Fruit fly (Drosophila melanogaster) whole organism, larva: ENCODE results near the gene CG17027.

Experiments
- noc ChIP-seq: fragments of 200-800 bp; sonication (Bioruptor generic); optimal IDR thresholded peaks from 3 replicates; lab custom pipeline; 2019; ENCODE audit warnings: missing biosample characterization, mild to moderate bottlenecking, missing genetic modification characterization, moderate library complexity

CG17027 gene

DNA sequence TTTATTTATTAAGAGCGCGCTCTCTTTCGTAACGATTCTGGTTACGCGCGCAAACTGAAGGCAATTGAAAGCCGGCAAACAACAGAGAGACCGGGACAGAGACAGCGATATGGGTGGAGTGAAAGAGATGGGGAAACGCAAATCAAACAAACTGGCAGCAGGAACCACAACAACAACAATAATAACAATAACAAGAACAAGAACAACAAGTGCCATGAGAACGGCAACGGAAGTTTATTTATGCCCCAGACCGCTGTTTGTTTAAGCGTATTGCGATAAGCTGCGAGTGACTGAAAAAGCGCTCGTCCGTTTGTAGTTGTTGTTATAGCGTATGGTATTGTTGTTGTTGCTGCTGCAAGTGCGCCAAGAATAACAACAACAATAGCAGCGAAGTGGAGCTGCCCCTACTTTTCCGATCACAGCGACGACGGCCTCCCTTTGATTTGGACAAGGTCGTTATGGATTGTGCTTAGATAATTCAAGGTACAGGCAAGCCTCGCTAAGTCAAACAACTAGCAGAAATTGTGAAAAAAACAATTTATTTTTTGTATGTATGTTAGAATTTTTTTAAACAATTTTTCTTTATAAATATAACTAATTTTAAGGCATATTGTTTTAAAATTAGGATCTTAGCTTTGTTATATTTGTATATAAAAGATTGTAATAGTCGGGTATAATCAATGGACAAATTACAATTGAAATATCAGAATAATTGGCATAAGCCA lies 46.3 kb downstream of the CG17027 start:
- no peak for TF ChIP-seq noc (tag; lab: Kevin White, UChicago)

DNA sequence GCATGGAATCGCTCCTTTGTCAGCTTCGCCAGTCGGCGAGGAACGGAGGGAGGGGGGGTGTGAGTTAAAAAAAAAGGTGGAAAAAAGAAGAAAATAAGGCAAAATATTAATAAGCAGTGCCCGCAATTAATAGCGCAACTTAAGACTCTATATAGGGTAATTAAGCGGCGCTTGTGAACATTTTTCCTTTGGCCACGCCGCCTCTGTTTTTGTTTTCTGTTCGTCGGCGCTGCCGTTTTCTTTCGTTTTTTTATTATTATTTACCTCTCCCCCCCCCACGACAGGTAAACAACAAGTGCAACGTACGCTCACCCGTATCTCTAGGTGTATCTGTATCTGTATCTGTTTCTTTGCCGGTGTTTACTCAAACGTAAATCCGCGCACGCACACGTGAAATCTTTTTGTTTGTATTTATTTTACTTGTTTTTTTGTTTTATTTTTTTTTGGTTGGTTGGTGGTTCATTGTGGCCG lies 47.3 kb downstream of the CG17027 start:
- no peak for TF ChIP-seq noc (tag; lab: Kevin White, UChicago)

DNA sequence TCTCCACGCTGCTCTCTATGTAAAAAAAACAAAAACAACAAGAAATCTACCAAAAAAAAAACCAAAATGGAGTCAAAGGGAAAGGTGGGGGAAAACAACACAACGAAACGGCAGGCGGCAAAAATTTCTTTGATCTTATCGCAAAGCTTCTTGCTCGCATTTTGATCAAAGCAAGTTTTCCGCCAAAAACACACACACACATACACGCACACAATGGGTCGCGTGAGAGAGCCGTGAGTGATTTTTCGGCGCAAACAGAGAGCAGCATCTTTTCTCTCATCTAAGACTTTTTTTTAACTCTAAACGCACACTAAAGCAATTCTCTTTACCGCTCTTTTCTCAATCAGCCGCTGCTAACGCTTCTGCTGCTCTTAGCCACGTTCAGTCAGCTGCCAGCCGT lies 49.0 kb downstream of the CG17027 start:
- TF ChIP-seq noc (tag; lab: Kevin White, UChicago) = no peak
